Worm (Caenorhabditis elegans) whole organism, L4 larva: ENCODE measurements around the gene C56C10.6.

ENCODE experiments used
- F26F4.8 ChIP-seq: fragments of 200-800 bp; sonication (Bioruptor generic); conservative IDR thresholded peaks from 2 replicates; pipeline ENCODE4 v1.3.6; 2022; ENCODE audit warnings: missing genetic modification characterization, missing compliant biosample characterization
- F44E2.7 ChIP-seq: fragments of 200-800 bp; sonication (Bioruptor generic); IDR thresholded peaks from 2 replicates; pipeline ENCODE4 v2.1.2; 2022; ENCODE audit warnings: missing genetic modification characterization, missing compliant biosample characterization
- T20F7.1 ChIP-seq: fragments of 200-800 bp; sonication (Bioruptor generic); optimal IDR thresholded peaks from 2 replicates; lab custom pipeline; 2018; ENCODE audit warnings: mild to moderate bottlenecking, missing genetic modification characterization, missing compliant biosample characterization
- T26A8.4 ChIP-seq: fragments of 200-800 bp; sonication (Bioruptor generic); IDR thresholded peaks from 2 replicates; pipeline ENCODE4 v1.3.6; 2022; ENCODE audit warnings: missing genetic modification characterization, missing compliant biosample characterization
- Y105C5A.15 ChIP-seq: fragments of 200-800 bp; sonication (Bioruptor generic); IDR thresholded peaks from 2 replicates; pipeline ENCODE4 v1.3.6; 2022; ENCODE audit warnings: missing genetic modification characterization, missing compliant biosample characterization
- Y48G9A.11 ChIP-seq: fragments of 200-800 bp; sonication (Bioruptor generic); IDR thresholded peaks from 2 replicates; pipeline ENCODE4 v1.3.6; 2022; ENCODE audit warnings: missing genetic modification reagents, missing genetic modification characterization, missing compliant biosample characterization
- ZK337.2 ChIP-seq: fragments of 200-800 bp; sonication (Bioruptor generic); IDR thresholded peaks from 2 replicates; pipeline ENCODE4 v1.3.6; 2022; ENCODE audit warnings: missing genetic modification reagents, missing genetic modification characterization, missing compliant biosample characterization
- aha-1 ChIP-seq: fragments of 150-350 bp; peaks from one replicate; lab custom pipeline; 2014; ENCODE audit warnings: missing biosample characterization, missing genetic modification characterization
- arid-1 ChIP-seq: fragments of 200-800 bp; sonication (Bioruptor generic); conservative IDR thresholded peaks from 2 replicates; pipeline ENCODE4 v1.3.6; 2022; ENCODE audit warnings: missing genetic modification reagents, missing genetic modification characterization, missing compliant biosample characterization
- ceh-20 ChIP-seq: fragments of 200-800 bp; sonication (Bioruptor generic); IDR thresholded peaks from 2 replicates; pipeline ENCODE4 v1.3.6; 2022; ENCODE audit warnings: missing genetic modification reagents, missing genetic modification characterization, missing compliant biosample characterization
- ceh-44 ChIP-seq: fragments of 200-800 bp; sonication (Bioruptor generic); IDR thresholded peaks from 2 replicates; pipeline ENCODE4 v1.3.6; 2022; ENCODE audit warnings: missing genetic modification reagents, missing genetic modification characterization, missing compliant biosample characterization
- ctbp-1 ChIP-seq: fragments of 200-800 bp; sonication (Bioruptor generic); IDR thresholded peaks from 2 replicates; pipeline ENCODE4 v1.3.6; 2022; ENCODE audit warnings: missing genetic modification reagents, missing genetic modification characterization, missing compliant biosample characterization
- daf-16 ChIP-seq, 3 experiments: sonication (generic microtip); optimal IDR thresholded peaks; 2 replicates each; lab custom pipeline; 2016 to 2017; ENCODE audit warnings: missing genetic modification characterization in 3 of 3, missing genetic modification reagents in 3 of 3, mild to moderate bottlenecking in 2 of 3, missing compliant biosample characterization in 2 of 3, missing biosample characterization in 1 of 3, moderate library complexity in 1 of 3
- daf-8 ChIP-seq: fragments of 200-800 bp; sonication (Bioruptor generic); IDR thresholded peaks from 2 replicates; pipeline ENCODE4 v1.3.6; 2022; ENCODE audit warnings: missing genetic modification characterization, missing compliant biosample characterization
- dmd-8 ChIP-seq: fragments of 200-800 bp; sonication (Bioruptor generic); IDR thresholded peaks from 2 replicates; pipeline ENCODE4 v1.3.6; 2022; ENCODE audit warnings: missing genetic modification characterization, missing compliant biosample characterization
- dpl-1 ChIP-seq: fragments of 150-350 bp; optimal IDR thresholded peaks from 2 replicates; lab custom pipeline; 2014; ENCODE audit warnings: missing biosample characterization, missing genetic modification reagents, missing genetic modification characterization
- hlh-30 ChIP-seq: sonication (generic microtip); optimal IDR thresholded peaks from 2 replicates; lab custom pipeline; 2017; ENCODE audit warnings: antibody characterized with exemption, mild to moderate bottlenecking, missing genetic modification characterization, missing compliant biosample characterization; ENCODE audit not compliant: insufficient read depth
- lim-7 ChIP-seq: fragments of 200-800 bp; sonication (Bioruptor generic); IDR thresholded peaks from 2 replicates; pipeline ENCODE4 v1.3.6; 2022; ENCODE audit warnings: missing genetic modification characterization, missing compliant biosample characterization
- lin-13 ChIP-seq: fragments of 150-350 bp; optimal IDR thresholded peaks from 2 replicates; lab custom pipeline; 2014; ENCODE audit warnings: missing biosample characterization, missing genetic modification reagents, missing genetic modification characterization
- lin-38 ChIP-seq: fragments of 200-800 bp; sonication (Bioruptor generic); IDR thresholded peaks from 2 replicates; pipeline ENCODE4 v1.3.6; 2022; ENCODE audit warnings: missing genetic modification reagents, missing genetic modification characterization, missing compliant biosample characterization
- madf-9 ChIP-seq: fragments of 200-800 bp; sonication (Bioruptor generic); conservative IDR thresholded peaks from 2 replicates; pipeline ENCODE4 v1.3.6; 2022; ENCODE audit warnings: missing genetic modification reagents, missing genetic modification characterization, missing compliant biosample characterization
- mdl-1 ChIP-seq, 2 experiments: fragments of 150-350 bp in 1 of 2; sonication (generic microtip) in 1 of 2; optimal IDR thresholded peaks; 2 replicates each; lab custom pipeline; 2014 to 2017; ENCODE audit warnings: missing biosample characterization in 2 of 2, missing genetic modification characterization in 2 of 2
- mxl-3 ChIP-seq: fragments of 200-800 bp; sonication (Bioruptor generic); optimal IDR thresholded peaks from 2 replicates; lab custom pipeline; 2018; ENCODE audit warnings: mild to moderate bottlenecking, missing genetic modification characterization, missing compliant biosample characterization
- nhr-102 ChIP-seq: sonication (generic microtip); optimal IDR thresholded peaks from 2 replicates; lab custom pipeline; 2016; ENCODE audit warnings: mild to moderate bottlenecking, missing genetic modification characterization, moderate library complexity, missing compliant biosample characterization
- nhr-111 ChIP-seq: fragments of 200-800 bp; sonication (Bioruptor generic); optimal IDR thresholded peaks from 2 replicates; lab custom pipeline; 2018; ENCODE audit warnings: mild to moderate bottlenecking, missing genetic modification characterization, missing compliant biosample characterization
- nhr-28 ChIP-seq: fragments of 150-350 bp; optimal IDR thresholded peaks from 2 replicates; lab custom pipeline; 2014; ENCODE audit warnings: missing biosample characterization, missing genetic modification characterization
- nhr-42 ChIP-seq: fragments of 200-800 bp; sonication (Bioruptor generic); IDR thresholded peaks from 2 replicates; pipeline ENCODE4 v1.3.6; 2022; ENCODE audit warnings: missing genetic modification characterization, missing compliant biosample characterization
- nhr-6 ChIP-seq: fragments of 150-350 bp; optimal IDR thresholded peaks from 2 replicates; lab custom pipeline; 2014; ENCODE audit warnings: missing biosample characterization, missing genetic modification characterization
- nhr-76 ChIP-seq: fragments of 150-350 bp; optimal IDR thresholded peaks from 2 replicates; lab custom pipeline; 2014; ENCODE audit warnings: missing biosample characterization, missing genetic modification characterization
- pqm-1 ChIP-seq: sonication (generic microtip); optimal IDR thresholded peaks from 2 replicates; lab custom pipeline; 2017; ENCODE audit warnings: missing biosample characterization, missing genetic modification characterization
- saeg-2 ChIP-seq: fragments of 200-800 bp; sonication (Bioruptor generic); IDR thresholded peaks from 2 replicates; pipeline ENCODE4 v1.3.6; 2022; ENCODE audit warnings: missing genetic modification reagents, missing genetic modification characterization, missing compliant biosample characterization
- sdz-12 ChIP-seq: fragments of 200-800 bp; sonication (Bioruptor generic); optimal IDR thresholded peaks from 2 replicates; lab custom pipeline; 2018; ENCODE audit warnings: mild to moderate bottlenecking, missing genetic modification characterization, missing compliant biosample characterization
- snpc-4 ChIP-seq: fragments of 150-350 bp; optimal IDR thresholded peaks from 2 replicates; lab custom pipeline; 2014; ENCODE audit warnings: missing biosample characterization, missing genetic modification characterization
- spr-3 ChIP-seq: fragments of 200-800 bp; sonication (Bioruptor generic); optimal IDR thresholded peaks from 2 replicates; lab custom pipeline; 2018; ENCODE audit warnings: mild to moderate bottlenecking, missing genetic modification characterization, missing compliant biosample characterization
- tra-1 ChIP-seq: fragments of 200-800 bp; sonication (Bioruptor generic); IDR thresholded peaks from 2 replicates; pipeline ENCODE4 v1.3.6; 2022; ENCODE audit warnings: missing genetic modification reagents, missing genetic modification characterization, missing compliant biosample characterization
- unc-62 ChIP-seq, 3 experiments: fragments of 150-350 bp in 1 of 3; sonication (generic microtip); optimal IDR thresholded peaks in 2 of 3; peaks in 1 of 3; 1 replicate in 1 of 3; 2 replicates in 2 of 3; lab custom pipeline; 2014 to 2017; ENCODE audit warnings: missing biosample characterization in 3 of 3, missing genetic modification characterization in 3 of 3, missing genetic modification reagents in 3 of 3, missing genotype in 1 of 3
- vab-7 ChIP-seq: fragments of 200-800 bp; sonication (Bioruptor generic); IDR thresholded peaks from 2 replicates; pipeline ENCODE4 v1.3.6; 2022; ENCODE audit warnings: missing genetic modification reagents, missing genetic modification characterization, missing compliant biosample characterization
- zip-11 ChIP-seq: fragments of 200-800 bp; sonication (Bioruptor generic); IDR thresholded peaks from 2 replicates; pipeline ENCODE4 v1.3.6; 2022; ENCODE audit warnings: missing genetic modification characterization, missing compliant biosample characterization
- ztf-11 ChIP-seq: fragments of 150-350 bp; optimal IDR thresholded peaks from 2 replicates; lab custom pipeline; 2014; ENCODE audit warnings: missing biosample characterization, missing genetic modification characterization
- ztf-7 ChIP-seq: fragments of 150-350 bp; optimal IDR thresholded peaks from 2 replicates; lab custom pipeline; 2014; ENCODE audit warnings: missing biosample characterization, missing genetic modification characterization

Gene C56C10.6

DNA sequence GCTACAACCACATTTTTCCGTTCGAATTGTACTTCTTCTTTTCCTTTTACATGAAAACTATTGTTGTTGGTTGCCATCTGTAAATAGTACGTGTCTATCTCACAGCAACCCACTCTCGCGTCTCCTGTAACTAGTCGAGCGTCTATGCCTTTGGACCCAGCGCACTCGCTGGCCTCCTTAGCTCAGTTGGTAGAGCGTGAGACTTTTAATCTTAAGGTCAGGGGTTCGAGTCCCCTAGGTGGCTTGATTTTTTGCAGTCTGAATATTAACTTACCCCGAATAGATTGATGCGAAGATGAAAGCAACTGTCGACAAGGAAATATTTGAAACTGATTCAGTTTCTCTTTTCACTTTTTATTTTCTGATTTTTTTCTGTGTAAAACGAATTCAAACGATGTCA lies 16.1 kb downstream of the C56C10.6 start, which contains the start of gene mpz-3 (continued):
- TF ChIP-seq sdz-12 (GFP tag; lab: Kevin White, UChicago) (no peak), ZK337.2 (GFP tag; lab: Robert Waterston, UW) (0 out of 2 replicates have a peak, but pooled peaks have one; percentile 69), pqm-1 (no peak), zip-11 (GFP tag; lab: Robert Waterston, UW) (no peak), ctbp-1 (GFP tag; lab: Robert Waterston, UW) (peak; percentile 55; the same call in 1 of the 2 replicates), dpl-1 (GFP tag; lab: Kevin White, UChicago) (no peak), nhr-6 (tag; lab: Kevin White, UChicago) (no peak), nhr-111 (GFP tag; lab: Kevin White, UChicago) (no peak), ceh-44 (GFP tag; lab: Robert Waterston, UW) (peak; percentile 70; the same call in 1 of the 2 replicates), tra-1 (GFP tag; lab: Robert Waterston, UW) (0 out of 2 replicates have a peak, but pooled peaks have one; percentile 29), unc-62 (GFP tag; optimal IDR thresholded peaks at IDR 0.05 in 1 of 2; lab: Kevin White, UChicago) (no peak), unc-62 (tag; optimal IDR thresholded peaks at IDR 0.05; lab: Kevin White, UChicago) (no peak), daf-16 (GFP tag; optimal IDR thresholded peaks at IDR 0.05; lab: Kevin White, UChicago) (peak in 1 of 2 experiments; percentile 42), daf-16 (tag; optimal IDR thresholded peaks at IDR 0.05; lab: Kevin White, UChicago) (peak; percentile 36), F26F4.8 (GFP tag; lab: Robert Waterston, UW) (no peak), dmd-8 (GFP tag; lab: Robert Waterston, UW) (no peak), snpc-4 (tag; lab: Kevin White, UChicago) (no peak), Y105C5A.15 (GFP tag; lab: Robert Waterston, UW) (0 out of 2 replicates have a peak, but pooled peaks have one; percentile 54), nhr-42 (GFP tag; lab: Robert Waterston, UW) (no peak; the same call in 1 of the 2 replicates), nhr-102 (tag; lab: Kevin White, UChicago) (peak; percentile 62), F44E2.7 (GFP tag; lab: Robert Waterston, UW) (peak; percentile 52; the same call in 1 of the 2 replicates), spr-3 (GFP tag; lab: Kevin White, UChicago) (no peak), ceh-20 (GFP tag; lab: Robert Waterston, UW) (no peak; the same call in 1 of the 2 replicates), arid-1 (GFP tag; lab: Robert Waterston, UW) (no peak), mxl-3 (GFP tag; lab: Kevin White, UChicago) (peak; percentile 42), Y48G9A.11 (GFP tag; lab: Robert Waterston, UW) (no peak), mdl-1 (tag; optimal IDR thresholded peaks at IDR 0.05; lab: Kevin White, UChicago) (peak in 1 of 2 experiments; percentile 32), vab-7 (GFP tag; lab: Robert Waterston, UW) (no peak), ztf-11 (tag; lab: Kevin White, UChicago) (no peak), lim-7 (peak; percentile 87), lin-38 (GFP tag; lab: Robert Waterston, UW) (peak; percentile 69), lin-13 (GFP tag; lab: Kevin White, UChicago) (no peak), madf-9 (GFP tag; lab: Robert Waterston, UW) (peak; percentile 67), nhr-76 (tag; lab: Kevin White, UChicago) (no peak), aha-1 (tag; lab: Kevin White, UChicago) (peak; percentile 88), T26A8.4 (GFP tag; lab: Robert Waterston, UW) (no peak), daf-8 (GFP tag; lab: Robert Waterston, UW) (0 out of 2 replicates have a peak, but pooled peaks have one; percentile 37), saeg-2 (no peak), hlh-30 (tag; lab: Kevin White, UChicago) (peak; percentile 26), T20F7.1 (peak; percentile 22), nhr-28 (peak; percentile 43), ztf-7 (tag; lab: Kevin White, UChicago) (peak; percentile 34)
- TF ChIP-seq, all 104 proteins: peak for 30
